ENCODE assay signal across 2 worm cellular contexts in genomic region chrIV:3354757-3355156, ce11.
TF ChIP-seq lines count a peak whose summit lies in the region.

Gene F42A6.1, plus strand, starts transcription at chrIV:3355057.

TF ChIP-seq in whole organism, L1 larva, 84 proteins besides CTCF, POLR2A, EP300 and RAD21:
- no peak for TF ChIP-seq unc-98 (GFP tag; IDR thresholded peaks at IDR 0.05; lab: Robert Waterston, UW)
- TF ChIP-seq efl-1 (optimal IDR thresholded peaks at IDR 0.05; lab: Kevin White, UChicago) = no peak
- TF ChIP-seq efl-1 (GFP tag; optimal IDR thresholded peaks at IDR 0.05 in 1 of 2; lab: Kevin White, UChicago) = peak in 1 of 2 experiments; percentile 71
- TF ChIP-seq elt-3 (tag; optimal IDR thresholded peaks at IDR 0.05; lab: Kevin White, UChicago) = no peak
- TF ChIP-seq nhr-237 (tag; optimal IDR thresholded peaks at IDR 0.05; lab: Kevin White, UChicago) = no peak
- peak; percentile 11 for TF ChIP-seq nhr-85 (tag; lab: Kevin White, UChicago)
- TF ChIP-seq vab-15 (tag; optimal IDR thresholded peaks at IDR 0.05; lab: Kevin White, UChicago) = no peak
- no peak for TF ChIP-seq irx-1 (tag; optimal IDR thresholded peaks at IDR 0.05; lab: Kevin White, UChicago)
- no peak for TF ChIP-seq nhr-47 (tag; optimal IDR thresholded peaks at IDR 0.05; lab: Kevin White, UChicago)
- no peak for TF ChIP-seq lsy-2 (tag; optimal IDR thresholded peaks at IDR 0.05; lab: Kevin White, UChicago)
- no peak for TF ChIP-seq efl-3 (GFP tag; optimal IDR thresholded peaks at IDR 0.05; lab: Kevin White, UChicago)
- TF ChIP-seq C04F5.9 (tag; optimal IDR thresholded peaks at IDR 0.05; lab: Kevin White, UChicago) = no peak

TF ChIP-seq in whole organism, L4 larva, 104 proteins besides CTCF, POLR2A, EP300 and RAD21:
- no peak for TF ChIP-seq mes-2 (tag; optimal IDR thresholded peaks at IDR 0.05; lab: Kevin White, UChicago; ENCODE audit: poor library complexity, severe bottlenecking)
- TF ChIP-seq aha-1 (tag; lab: Kevin White, UChicago) = peak; percentile 16

Comparison
In these comparisons a context has a peak if more than half of its experiments do, and no peak if none do; other contexts are left out.
1. Of the 29 proteins assayed by ChIP-seq in both whole organism, L4 larva and whole organism, L1 larva: peak only in whole organism, L4 larva: aha-1; only in whole organism, L1 larva: none; in both: none; in neither: 28.